Worm (Caenorhabditis elegans) whole organism, young adult: Measurements from ENCODE around the gene Y50E8A.5.

Source experiments
- Y79H2A.3 ChIP-seq: fragments of 200-800 bp; sonication (Bioruptor generic); conservative IDR thresholded peaks from 2 replicates; pipeline ENCODE4 v1.3.6; 2022; ENCODE audit warnings: missing genetic modification reagents, missing genetic modification characterization, missing compliant biosample characterization
- lsl-1 ChIP-seq: fragments of 200-800 bp; sonication (Bioruptor generic); optimal IDR thresholded peaks from 2 replicates; lab custom pipeline; 2018; ENCODE audit warnings: mild to moderate bottlenecking, missing genetic modification characterization, moderate library complexity, missing compliant biosample characterization

DNA sequence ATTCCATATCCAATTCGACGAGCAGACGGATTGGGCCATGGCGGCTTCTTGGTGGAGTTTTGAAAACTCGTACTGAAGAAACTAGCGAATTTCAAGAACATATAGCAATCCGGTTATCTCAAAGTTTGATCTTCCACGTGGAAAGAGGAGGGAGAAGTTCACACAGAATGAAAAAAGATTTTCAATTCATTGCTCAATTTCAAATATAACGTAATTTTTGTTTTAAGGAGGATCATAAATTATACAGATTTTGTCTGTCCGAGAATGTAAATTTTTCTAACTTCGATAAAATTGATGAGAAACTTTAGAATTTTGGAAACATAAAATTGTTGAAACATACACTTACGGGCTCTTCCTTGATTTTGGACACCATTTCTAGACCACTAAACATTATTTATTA is 8.0 kb downstream of the Y50E8A.5 start, which contains the start of gene Y50E8A.2:
- TF ChIP-seq lsl-1 (GFP tag; lab: Kevin White, UChicago): no peak
- no peak for TF ChIP-seq Y79H2A.3 (GFP tag; lab: Robert Waterston, UW)
